Fruit fly (Drosophila melanogaster) whole organism, embryonic: Measurements from ENCODE around the gene Tctp.

Experiments
- Aef1 ChIP-seq: fragments of 200-800 bp; sonication (Bioruptor generic); IDR thresholded peaks from 3 replicates; pipeline ENCODE4 v1.3.6; 2022; ENCODE audit warnings: missing biosample characterization, missing genetic modification characterization
- Bgb ChIP-seq: fragments of 200-800 bp; sonication (Bioruptor generic); IDR thresholded peaks from 2 replicates; pipeline ENCODE4 v1.3.6; 2022; ENCODE audit warnings: missing biosample characterization, missing genetic modification characterization; ENCODE audit not compliant: partially characterized antibody
- CG12236 ChIP-seq: fragments of 200-800 bp; sonication (Bioruptor generic); optimal IDR thresholded peaks from 2 replicates; lab custom pipeline; 2016; ENCODE audit warnings: missing biosample characterization, missing genetic modification characterization
- CG12391 ChIP-seq: fragments of 200-800 bp; sonication (Bioruptor generic); optimal IDR thresholded peaks from 3 replicates; lab custom pipeline; 2018; ENCODE audit warnings: missing biosample characterization, mild to moderate bottlenecking, missing genetic modification characterization, moderate library complexity
- CG13624 ChIP-seq: fragments of 200-800 bp; sonication (Bioruptor generic); optimal IDR thresholded peaks from 2 replicates; lab custom pipeline; 2016; ENCODE audit warnings: missing biosample characterization, missing genetic modification characterization
- CG14667 ChIP-seq: fragments of 200-800 bp; sonication (Bioruptor generic); IDR thresholded peaks from 2 replicates; pipeline ENCODE4 v1.3.6; 2022; ENCODE audit warnings: missing biosample characterization, missing genetic modification characterization
- CG15479 ChIP-seq: fragments of 200-800 bp; sonication (Bioruptor generic); optimal IDR thresholded peaks from 3 replicates; lab custom pipeline; 2019; ENCODE audit warnings: missing biosample characterization, mild to moderate bottlenecking, missing genetic modification characterization, moderate library complexity
- CG15601 ChIP-seq: fragments of 200-800 bp; sonication (Bioruptor generic); optimal IDR thresholded peaks from 3 replicates; lab custom pipeline; 2019; ENCODE audit warnings: missing biosample characterization, mild to moderate bottlenecking, missing genetic modification characterization, moderate library complexity
- CG17568 ChIP-seq: fragments of 200-800 bp; sonication (Bioruptor generic); optimal IDR thresholded peaks from 2 replicates; lab custom pipeline; 2018; ENCODE audit warnings: missing biosample characterization, mild to moderate bottlenecking, missing genetic modification characterization, moderate library complexity
- CG1832 ChIP-seq: fragments of 200-800 bp; sonication (Bioruptor generic); optimal IDR thresholded peaks from 2 replicates; lab custom pipeline; 2017; ENCODE audit warnings: missing biosample characterization, mild to moderate bottlenecking, missing genetic modification characterization, inconsistent platforms
- CG18619 ChIP-seq: fragments of 200-800 bp; sonication (Bioruptor generic); optimal IDR thresholded peaks from 3 replicates; lab custom pipeline; 2017; ENCODE audit warnings: missing biosample characterization, mild to moderate bottlenecking, missing genetic modification characterization
- CG4360 ChIP-seq: fragments of 200-800 bp; sonication (Bioruptor generic); IDR thresholded peaks from 2 replicates; pipeline ENCODE4 v1.3.6; 2022; ENCODE audit warnings: missing biosample characterization, missing genetic modification characterization
- CG4404 ChIP-seq: fragments of 200-800 bp; sonication (Bioruptor generic); IDR thresholded peaks from 2 replicates; pipeline ENCODE4 v1.3.6; 2022; ENCODE audit warnings: missing biosample characterization, missing genetic modification characterization
- CG4424 ChIP-seq: fragments of 200-800 bp; sonication (Bioruptor generic); optimal IDR thresholded peaks from 3 replicates; lab custom pipeline; 2016; ENCODE audit warnings: missing biosample characterization, missing genetic modification characterization
- CG6791 ChIP-seq: fragments of 200-800 bp; sonication (Bioruptor generic); IDR thresholded peaks from 3 replicates; pipeline ENCODE4 v1.3.6; 2022; ENCODE audit warnings: missing biosample characterization, missing genetic modification characterization; ENCODE audit not compliant: partially characterized antibody
- D19A ChIP-seq: fragments of 200-800 bp; optimal IDR thresholded peaks from 3 replicates; lab custom pipeline; 2019; ENCODE audit warnings: missing biosample characterization, mild to moderate bottlenecking, missing genetic modification characterization, moderate library complexity
- Dbx ChIP-seq: fragments of 200-800 bp; sonication (Bioruptor generic); IDR thresholded peaks from 3 replicates; pipeline ENCODE4 v1.3.6; 2022; ENCODE audit warnings: missing biosample characterization, missing genetic modification characterization
- Dfd ChIP-seq, 2 experiments: fragments of >200 bp; optimal IDR thresholded peaks; 2 replicates each; lab custom pipeline; 2017; ENCODE audit warnings: missing biosample characterization in 2 of 2, missing genetic modification characterization in 2 of 2
- Dp ChIP-seq: fragments of 200-800 bp; sonication (Bioruptor generic); optimal IDR thresholded peaks from 2 replicates; lab custom pipeline; 2018; ENCODE audit warnings: missing biosample characterization, mild to moderate bottlenecking, missing genetic modification characterization, moderate library complexity
- Dref ChIP-seq: fragments of 200-800 bp; sonication (Bioruptor generic); IDR thresholded peaks from 2 replicates; pipeline ENCODE4 v1.3.6; 2022; ENCODE audit warnings: missing biosample characterization, missing genetic modification characterization
- E2f2 ChIP-seq: fragments of 200-800 bp; sonication (Bioruptor generic); IDR thresholded peaks from 2 replicates; pipeline ENCODE4 v1.3.6; 2022; ENCODE audit warnings: missing biosample characterization, missing genetic modification characterization
- Fer1 ChIP-seq: fragments of 200-800 bp; sonication (Bioruptor generic); optimal IDR thresholded peaks from 2 replicates; lab custom pipeline; 2017; ENCODE audit warnings: missing biosample characterization, mild to moderate bottlenecking, missing genetic modification characterization
- GATAe ChIP-seq: fragments of 200-800 bp; sonication (Bioruptor generic); conservative IDR thresholded peaks from 2 replicates; pipeline ENCODE4 v1.3.6; 2022; ENCODE audit warnings: missing biosample characterization, missing genetic modification characterization
- H2.0 ChIP-seq: fragments of 200-800 bp; sonication (Bioruptor generic); IDR thresholded peaks from 2 replicates; pipeline ENCODE4 v1.3.6; 2022; ENCODE audit warnings: missing biosample characterization, missing genetic modification characterization
- HLH4C ChIP-seq: fragments of 200-800 bp; sonication (Bioruptor generic); IDR thresholded peaks from 3 replicates; pipeline ENCODE4 v1.3.6; 2022; ENCODE audit warnings: missing biosample characterization, missing genetic modification characterization; ENCODE audit not compliant: partially characterized antibody
- HLHmδ ChIP-seq: fragments of 200-800 bp; sonication (Bioruptor generic); optimal IDR thresholded peaks from 2 replicates; lab custom pipeline; 2018; ENCODE audit warnings: missing biosample characterization, mild to moderate bottlenecking, missing genetic modification characterization, moderate library complexity
- Pdp1 ChIP-seq, 2 experiments: fragments of 200-800 bp; sonication (Bioruptor generic); optimal IDR thresholded peaks; 3 replicates each; lab custom pipeline; 2016; ENCODE audit warnings: missing biosample characterization in 2 of 2, missing genetic modification characterization in 2 of 2, mild to moderate bottlenecking in 1 of 2, moderate library complexity in 1 of 2
- Rx ChIP-seq: fragments of 200-800 bp; sonication (Bioruptor generic); IDR thresholded peaks from 2 replicates; pipeline ENCODE4 v1.3.6; 2022; ENCODE audit warnings: missing biosample characterization, missing genetic modification characterization
- Sox100B ChIP-seq: fragments of 200-800 bp; sonication (Bioruptor generic); optimal IDR thresholded peaks from 3 replicates; lab custom pipeline; 2018; ENCODE audit warnings: missing biosample characterization, mild to moderate bottlenecking, missing genetic modification characterization
- TFAM ChIP-seq: fragments of 200-800 bp; sonication (Bioruptor generic); optimal IDR thresholded peaks from 2 replicates; lab custom pipeline; 2017; ENCODE audit warnings: missing biosample characterization, missing genetic modification characterization, inconsistent platforms
- Trl ChIP-seq, 3 experiments: fragments of >200 bp in 2 of 3; fragments of 200-800 bp in 1 of 3; sonication (Bioruptor generic) in 1 of 3; optimal IDR thresholded peaks; 2 replicates in 1 of 3; 3 replicates in 2 of 3; lab custom pipeline; 2016 to 2017; ENCODE audit warnings: missing biosample characterization in 1 of 3, missing genetic modification characterization in 1 of 3
- chif ChIP-seq, 2 experiments: fragments of 200-800 bp; sonication (Bioruptor generic); optimal IDR thresholded peaks; 3 replicates each; lab custom pipeline; 2016; ENCODE audit warnings: missing biosample characterization in 2 of 2, missing genetic modification characterization in 2 of 2
- cwo ChIP-seq: fragments of 200-800 bp; sonication (Bioruptor generic); optimal IDR thresholded peaks from 3 replicates; lab custom pipeline; 2017; ENCODE audit warnings: missing biosample characterization, missing genetic modification characterization, mild to moderate bottlenecking, moderate library complexity, missing genetic modification reagents
- danr ChIP-seq: fragments of 200-800 bp; sonication (Bioruptor generic); IDR thresholded peaks from 2 replicates; pipeline ENCODE4 v1.3.6; 2022; ENCODE audit warnings: missing biosample characterization, missing genetic modification characterization
- dpn ChIP-seq, 2 experiments: fragments of 200-800 bp; sonication (Bioruptor generic); optimal IDR thresholded peaks; 3 replicates each; lab custom pipeline; 2016; ENCODE audit warnings: missing biosample characterization in 2 of 2, missing genetic modification characterization in 2 of 2
- eve ChIP-seq, 2 experiments: fragments of >200 bp; optimal IDR thresholded peaks; 2 replicates each; lab custom pipeline; 2017; ENCODE audit warnings: missing biosample characterization in 2 of 2, missing genetic modification characterization in 2 of 2
- exex ChIP-seq: fragments of 200-800 bp; sonication (Bioruptor generic); optimal IDR thresholded peaks from 4 replicates; lab custom pipeline; 2018; ENCODE audit warnings: missing biosample characterization, mild to moderate bottlenecking, missing genetic modification characterization, moderate library complexity
- fru ChIP-seq: fragments of >200 bp; optimal IDR thresholded peaks from 2 replicates; lab custom pipeline; 2017
- gro ChIP-seq: fragments of 200-800 bp; sonication (Bioruptor generic); optimal IDR thresholded peaks from 2 replicates; lab custom pipeline; 2016; ENCODE audit warnings: missing biosample characterization, missing genetic modification characterization
- gsb ChIP-seq: fragments of 200-800 bp; sonication (Bioruptor generic); IDR thresholded peaks from 2 replicates; pipeline ENCODE4 v1.3.6; 2022; ENCODE audit warnings: missing biosample characterization, missing genetic modification characterization
- her ChIP-seq: fragments of 200-800 bp; sonication (Bioruptor generic); optimal IDR thresholded peaks from 2 replicates; lab custom pipeline; 2016; ENCODE audit warnings: missing biosample characterization, missing genetic modification characterization
- ind ChIP-seq: fragments of 200-800 bp; sonication (Bioruptor generic); optimal IDR thresholded peaks from 3 replicates; lab custom pipeline; 2016; ENCODE audit warnings: missing biosample characterization, missing genetic modification characterization
- ken ChIP-seq: fragments of 200-800 bp; sonication (Bioruptor generic); IDR thresholded peaks from 3 replicates; pipeline ENCODE4 v1.3.6; 2022; ENCODE audit warnings: missing biosample characterization, missing genetic modification characterization
- scrt ChIP-seq: fragments of 200-800 bp; sonication (Bioruptor generic); optimal IDR thresholded peaks from 2 replicates; lab custom pipeline; 2018; ENCODE audit warnings: missing biosample characterization, mild to moderate bottlenecking, missing genetic modification characterization, moderate library complexity
- sob ChIP-seq: fragments of 200-800 bp; sonication (Bioruptor generic); IDR thresholded peaks from 2 replicates; pipeline ENCODE4 v1.3.6; 2022; ENCODE audit warnings: missing biosample characterization, missing genetic modification characterization
- tll ChIP-seq, 2 experiments: fragments of 200-800 bp in 1 of 2; fragments of >200 bp in 1 of 2; sonication (Bioruptor generic) in 1 of 2; optimal IDR thresholded peaks; 2 replicates each; lab custom pipeline; 2017 to 2019; ENCODE audit warnings: missing biosample characterization in 2 of 2, missing genetic modification characterization in 2 of 2, mild to moderate bottlenecking in 1 of 2, moderate library complexity in 1 of 2
- toy ChIP-seq: fragments of 200-800 bp; sonication (Bioruptor generic); IDR thresholded peaks from 2 replicates; pipeline ENCODE4 v1.3.6; 2022; ENCODE audit warnings: missing biosample characterization, missing genetic modification characterization
- twi ChIP-seq: fragments of 200-800 bp; optimal IDR thresholded peaks from 2 replicates; lab custom pipeline; 2019; ENCODE audit warnings: missing biosample characterization, mild to moderate bottlenecking, missing genetic modification characterization, moderate library complexity
- zfh1 ChIP-seq: fragments of 200-800 bp; sonication (Bioruptor generic); IDR thresholded peaks from 3 replicates; pipeline ENCODE4 v1.3.6; 2022; ENCODE audit warnings: missing biosample characterization, missing genetic modification characterization

Tctp gene

dm6 chr3R:11196648-11197388, 13.2 kb upstream of the Tctp start (continued):
- TF ChIP-seq gro (GFP tag; lab: Kevin White, UChicago) (peak; percentile 41), Dbx (peak; percentile 99), CG4424 (peak; percentile 98), twi (peak; percentile 88), Bgb (GFP tag; lab: Robert Waterston, UW) (peak; percentile 51; the same call in 1 of the 2 replicates), dpn (GFP tag; optimal IDR thresholded peaks at IDR 0.05; lab: Kevin White, UChicago) (peak; percentile 96 to 97), CG12391 (tag; lab: Kevin White, UChicago) (peak; percentile 99), Aef1 (peak; percentile 98), ind (peak; percentile 98), Sox100B (GFP tag; lab: Kevin White, UChicago) (peak; percentile 100), scrt (GFP tag; lab: Kevin White, UChicago) (peak; percentile 99), her (GFP tag; lab: Kevin White, UChicago) (peak; percentile 18), HLHmδ (no peak), Pdp1 (GFP tag; optimal IDR thresholded peaks at IDR 0.05; lab: Kevin White, UChicago) (peak; percentile 83 to 96), Dfd (GFP tag; optimal IDR thresholded peaks at IDR 0.05; lab: Kevin White, UChicago) (peak in 1 of 2 experiments; percentile 95), chif (GFP tag; optimal IDR thresholded peaks at IDR 0.05; lab: Kevin White, UChicago) (peak; percentile 69 to 88), CG17568 (GFP tag; lab: Kevin White, UChicago) (peak; percentile 91), Trl (optimal IDR thresholded peaks at IDR 0.05; lab: Kevin White, UChicago) (peak; percentile 71 to 81), Trl (GFP tag; optimal IDR thresholded peaks at IDR 0.05; lab: Kevin White, UChicago) (peak; percentile 81), Fer1 (GFP tag; lab: Kevin White, UChicago) (peak; percentile 99), CG18619 (GFP tag; lab: Kevin White, UChicago) (peak; percentile 99), cwo (peak; percentile 98), sob (GFP tag; lab: Robert Waterston, UW) (peak; percentile 99), TFAM (GFP tag; lab: Kevin White, UChicago) (peak; percentile 69), D19A (tag; lab: Kevin White, UChicago) (peak; percentile 99), tll (GFP tag; optimal IDR thresholded peaks at IDR 0.05; lab: Kevin White, UChicago) (peak in 1 of 2 experiments; percentile 81), CG15601 (tag; lab: Kevin White, UChicago) (peak; percentile 98), CG14667 (peak; percentile 96), Rx (GFP tag; lab: Robert Waterston, UW) (peak; percentile 90), gsb (GFP tag; lab: Robert Waterston, UW) (peak; percentile 96), toy (GFP tag; lab: Robert Waterston, UW) (peak; percentile 93), CG1832 (GFP tag; lab: Kevin White, UChicago) (no peak), Dp (peak; percentile 23), CG15479 (GFP tag; lab: Kevin White, UChicago) (peak; percentile 18), GATAe (GFP tag; lab: Robert Waterston, UW) (peak; percentile 98), eve (GFP tag; optimal IDR thresholded peaks at IDR 0.05; lab: Kevin White, UChicago) (peak in 1 of 2 experiments; percentile 99), zfh1 (GFP tag; lab: Robert Waterston, UW) (peak; percentile 97), HLH4C (GFP tag; lab: Robert Waterston, UW) (no peak), ken (peak; percentile 96), CG12236 (GFP tag; lab: Kevin White, UChicago) (peak; percentile 31), CG4404 (GFP tag; lab: Robert Waterston, UW) (peak; percentile 97), fru (lab: Kevin White, UChicago) (no peak), danr (GFP tag; lab: Robert Waterston, UW) (peak; percentile 97), CG13624 (peak; percentile 97), CG4360 (GFP tag; lab: Robert Waterston, UW) (peak; percentile 70), E2f2 (GFP tag; lab: Robert Waterston, UW) (peak; percentile 87), exex (peak; percentile 94), Dref (GFP tag; lab: Robert Waterston, UW) (peak; percentile 44), H2.0 (GFP tag; lab: Robert Waterston, UW) (peak; percentile 96), CG6791 (GFP tag; lab: Robert Waterston, UW) (no peak)
